Fruit fly (Drosophila melanogaster): ENCODE measurements around the gene CG12971.

Gene CG12971

dm6 chr3L:21346463-21347196, 9.7 kb downstream of the CG12971 start (continued):
- TF ChIP-seq Pdp1 (GFP tag; optimal IDR thresholded peaks at IDR 0.05) (no peak), nom (GFP tag; optimal IDR thresholded peaks at IDR 0.05) (peak; percentile 34), CG1832 (GFP tag; optimal IDR thresholded peaks at IDR 0.05) (peak; percentile 67), lola (GFP tag; optimal IDR thresholded peaks at IDR 0.05) (no peak), Deaf1 (tag; optimal IDR thresholded peaks at IDR 0.05) (peak; percentile 73), CG13775 (GFP tag; optimal IDR thresholded peaks at IDR 0.05) (no peak), dysf (GFP tag; IDR thresholded peaks at IDR 0.05) (peak; percentile 34; the same call in 1 of the 3 replicates), wdn (GFP tag; IDR thresholded peaks at IDR 0.05) (no peak), sna (GFP tag; IDR thresholded peaks at IDR 0.05; ENCODE audit: partially characterized antibody) (no peak), CG3281 (GFP tag; optimal IDR thresholded peaks at IDR 0.05) (no peak), chinmo (GFP tag; IDR thresholded peaks at IDR 0.05; ENCODE audit: partially characterized antibody) (peak; percentile 53; the same call in 1 of the 4 replicates), CG8281 (tag; optimal IDR thresholded peaks at IDR 0.05) (no peak), Sin3A (optimal IDR thresholded peaks at IDR 0.05) (no peak), dmrt99B (tag; optimal IDR thresholded peaks at IDR 0.05) (no peak), CG3847 (GFP tag; IDR thresholded peaks at IDR 0.05) (no peak)

- TF ChIP-seq chif (GFP tag; optimal IDR thresholded peaks at IDR 0.05) (no peak), kni (GFP tag; optimal IDR thresholded peaks at IDR 0.05) (no peak), CG11247 (GFP tag; IDR thresholded peaks at IDR 0.05) (no peak), CG18764 (GFP tag; optimal IDR thresholded peaks at IDR 0.05) (no peak), HmgD (GFP tag; optimal IDR thresholded peaks at IDR 0.05) (no peak), CG15514 (GFP tag; optimal IDR thresholded peaks at IDR 0.05) (peak; percentile 92), CG34422 (GFP tag; IDR thresholded peaks at IDR 0.05) (peak; percentile 36; the same call in 1 of the 3 replicates), CG13287 (GFP tag; IDR thresholded peaks at IDR 0.05; ENCODE audit: partially characterized antibody) (peak; percentile 36; the same call in 1 of the 2 replicates), CG3995 (GFP tag; optimal IDR thresholded peaks at IDR 0.05) (no peak), Dp (GFP tag; optimal IDR thresholded peaks at IDR 0.05) (peak; percentile 72), Eip74EF (GFP tag; optimal IDR thresholded peaks at IDR 0.05) (no peak), CG6254 (GFP tag; optimal IDR thresholded peaks at IDR 0.05) (no peak), CG4730 (GFP tag; IDR thresholded peaks at IDR 0.05) (no peak), gcm2 (GFP tag; optimal IDR thresholded peaks at IDR 0.05) (no peak), nau (GFP tag; optimal IDR thresholded peaks at IDR 0.05) (no peak), CG4820 (GFP tag; optimal IDR thresholded peaks at IDR 0.05) (peak; percentile 93), CG4707 (GFP tag; optimal IDR thresholded peaks at IDR 0.05) (no peak), esg (GFP tag; conservative IDR thresholded peaks at IDR 0.05) (no peak), mld (GFP tag; IDR thresholded peaks at IDR 0.05; ENCODE audit: partially characterized antibody) (no peak), dimm (GFP tag; IDR thresholded peaks at IDR 0.05) (no peak), Fer1 (GFP tag; optimal IDR thresholded peaks at IDR 0.05) (peak; percentile 12), zf30C (GFP tag; optimal IDR thresholded peaks at IDR 0.05) (no peak), CG9876 (GFP tag; optimal IDR thresholded peaks at IDR 0.05) (no peak), pzg (GFP tag; optimal IDR thresholded peaks at IDR 0.05) (peak; percentile 79), nmo (GFP tag; optimal IDR thresholded peaks at IDR 0.05) (peak; percentile 28), CTCF (GFP tag; optimal IDR thresholded peaks at IDR 0.05) (peak; percentile 15), gt (GFP tag; IDR thresholded peaks at IDR 0.05) (no peak), CG31388 (GFP tag; optimal IDR thresholded peaks at IDR 0.05) (no peak), pho (GFP tag; optimal IDR thresholded peaks at IDR 0.05) (no peak), Rfx (GFP tag; IDR thresholded peaks at IDR 0.05) (no peak), Sry-δ (GFP tag; optimal IDR thresholded peaks at IDR 0.05) (peak; percentile 51), CG2712 (tag; optimal IDR thresholded peaks at IDR 0.05) (peak; percentile 100), wdn (GFP tag; IDR thresholded peaks at IDR 0.05) (no peak)
Measured at dm6 chr3L:21343254-21344083, 12.8 kb downstream of the CG12971 start, which contains the start of the genes Tbc1d8-9 and CG32436. Gene Tbc1d8-9, minus strand, starts transcription at chr3L:21343716. Gene CG32436, plus strand, starts transcription at chr3L:21344033.
